Worm (Caenorhabditis elegans) whole organism, midembryonic: ENCODE measurements around the gene F21C10.3.

Experiments
- T22C8.4 ChIP-seq: fragments of 200-800 bp; sonication (Bioruptor generic); IDR thresholded peaks from 2 replicates; pipeline ENCODE4 v1.3.6; 2022; ENCODE audit warnings: missing genetic modification characterization, missing compliant biosample characterization
- cog-1 ChIP-seq: sonication (generic microtip); optimal IDR thresholded peaks from 2 replicates; lab custom pipeline; 2016; ENCODE audit warnings: missing genetic modification characterization, missing compliant biosample characterization
- flt-1 ChIP-seq: fragments of 200-800 bp; sonication (Bioruptor generic); IDR thresholded peaks from 2 replicates; pipeline ENCODE4 v1.3.6; 2022; ENCODE audit warnings: missing genetic modification characterization, missing compliant biosample characterization
- klf-2 ChIP-seq: fragments of 200-800 bp; sonication (Bioruptor generic); conservative IDR thresholded peaks from 2 replicates; pipeline ENCODE4 v1.3.6; 2022; ENCODE audit warnings: missing genetic modification reagents, missing genetic modification characterization, missing compliant biosample characterization
- med-1 ChIP-seq: sonication (generic microtip); optimal IDR thresholded peaks from 2 replicates; lab custom pipeline; 2017; ENCODE audit warnings: missing genetic modification characterization, mild to moderate bottlenecking, missing compliant biosample characterization, antibody characterized with exemption, missing genetic modification reagents; ENCODE audit not compliant: insufficient read depth
- ref-1 ChIP-seq: fragments of 200-800 bp; sonication (Bioruptor generic); conservative IDR thresholded peaks from 2 replicates; pipeline ENCODE4 v1.3.6; 2022; ENCODE audit warnings: missing genetic modification reagents, missing genetic modification characterization, missing compliant biosample characterization
- tab-1 ChIP-seq: fragments of 200-800 bp; sonication (Bioruptor generic); IDR thresholded peaks from 2 replicates; pipeline ENCODE4 v1.3.6; 2022; ENCODE audit warnings: missing genetic modification characterization, missing compliant biosample characterization
- ztf-23 ChIP-seq: fragments of 200-800 bp; sonication (Bioruptor generic); IDR thresholded peaks from 2 replicates; pipeline ENCODE4 v1.3.6; 2022; ENCODE audit warnings: missing genetic modification reagents, missing genetic modification characterization, missing compliant biosample characterization
- ztf-29 ChIP-seq: fragments of 200-800 bp; sonication (Bioruptor generic); IDR thresholded peaks from 2 replicates; pipeline ENCODE4 v1.3.6; 2022; ENCODE audit warnings: missing genetic modification reagents, missing genetic modification characterization, missing compliant biosample characterization

F21C10.3 gene

DNA sequence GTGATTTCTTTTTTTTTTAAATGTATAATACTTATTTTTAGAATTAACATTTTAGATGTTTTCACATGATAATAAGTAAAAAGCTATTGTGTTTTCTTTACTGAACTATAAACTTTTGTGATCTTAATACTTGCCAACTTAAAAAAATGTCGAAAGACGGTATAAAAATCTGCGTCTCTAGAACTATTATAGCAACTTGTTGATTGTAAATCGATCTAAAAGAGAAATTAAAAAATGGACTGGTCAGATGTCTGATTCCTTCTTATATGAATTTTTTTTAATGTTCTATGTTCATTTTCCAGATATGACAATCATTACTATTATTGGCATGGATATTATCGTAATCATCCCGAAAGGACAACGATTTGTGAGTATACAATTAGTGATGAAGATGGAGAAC lies at the start of gene F21C10.3:
Gene F21C10.3 (plus strand): TSS at position 301 of the 400 bp plus-strand sequence.
- TF ChIP-seq ref-1 (no peak), ztf-23 (no peak), ztf-29 (GFP tag; lab: Robert Waterston, UW) (no peak), flt-1 (GFP tag; lab: Robert Waterston, UW) (no peak), tab-1 (GFP tag; lab: Robert Waterston, UW) (no peak), klf-2 (no peak), cog-1 (tag; lab: Kevin White, UChicago) (no peak), T22C8.4 (GFP tag; lab: Robert Waterston, UW) (no peak), med-1 (GFP tag; lab: Kevin White, UChicago) (no peak)

DNA sequence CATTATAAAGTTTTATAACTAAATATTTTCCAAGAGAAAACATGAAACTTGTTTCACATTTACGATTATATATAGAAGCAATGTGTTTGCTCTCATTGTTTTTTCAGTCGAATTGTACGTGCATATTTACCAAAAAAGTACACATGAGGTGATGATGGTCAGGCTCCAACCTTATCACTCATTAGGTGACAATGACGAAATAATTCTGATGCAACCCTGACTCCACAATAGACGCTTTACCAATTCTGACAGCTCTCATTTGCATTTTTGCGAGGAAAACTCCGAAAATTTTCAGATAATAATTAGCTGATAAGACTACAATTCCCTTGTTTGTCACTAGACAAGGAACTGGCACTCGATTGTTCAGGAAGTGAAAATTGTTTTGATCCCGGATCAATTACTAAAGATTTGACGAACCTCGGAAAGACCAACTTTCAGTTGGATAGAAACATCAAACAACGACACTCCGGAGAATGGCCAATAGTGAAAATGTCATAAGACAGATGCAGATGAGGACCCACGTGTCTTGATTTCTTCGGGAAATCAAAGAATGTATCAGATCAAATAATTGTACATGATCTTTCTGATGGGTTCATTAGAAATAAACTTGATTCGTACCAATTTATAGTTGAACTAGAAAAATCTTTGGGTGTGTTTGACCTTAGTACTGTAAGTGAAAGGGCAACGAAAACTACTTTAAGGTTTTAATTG lies 48.9 kb upstream of the F21C10.3 start:
- TF ChIP-seq ztf-29 (GFP tag; lab: Robert Waterston, UW) (no peak), cog-1 (tag; lab: Kevin White, UChicago) (no peak), med-1 (GFP tag; lab: Kevin White, UChicago) (no peak), ref-1 (no peak), tab-1 (GFP tag; lab: Robert Waterston, UW) (no peak), ztf-23 (no peak), klf-2 (no peak), T22C8.4 (GFP tag; lab: Robert Waterston, UW) (no peak), flt-1 (GFP tag; lab: Robert Waterston, UW) (no peak)

DNA sequence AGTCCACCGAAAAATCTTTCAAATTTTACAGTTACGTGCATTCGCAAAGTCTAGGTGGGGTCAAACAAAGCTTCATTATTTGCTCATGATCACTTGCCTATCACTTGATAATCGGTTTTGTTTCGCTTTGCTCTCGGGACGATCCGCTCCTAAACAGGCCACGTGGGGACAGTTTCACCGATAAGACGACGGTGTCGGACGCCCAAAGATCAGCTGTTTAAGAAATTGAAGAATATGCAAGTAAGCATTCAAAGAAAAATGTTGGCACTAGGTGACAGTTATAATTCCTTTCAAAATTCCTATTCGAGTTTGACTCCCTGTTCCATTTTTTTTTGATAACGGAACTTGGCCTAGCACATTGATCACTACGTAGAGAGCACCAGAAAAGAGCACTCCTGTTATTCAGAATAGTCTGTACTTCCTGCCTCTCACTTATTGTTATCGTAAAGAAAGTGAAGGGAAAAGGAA lies 47.9 kb upstream of the F21C10.3 start:
- TF ChIP-seq cog-1 (tag; lab: Kevin White, UChicago) (no peak), T22C8.4 (GFP tag; lab: Robert Waterston, UW) (no peak), ztf-29 (GFP tag; lab: Robert Waterston, UW) (no peak), ztf-23 (no peak), flt-1 (GFP tag; lab: Robert Waterston, UW) (no peak), ref-1 (no peak), tab-1 (GFP tag; lab: Robert Waterston, UW) (no peak), med-1 (GFP tag; lab: Kevin White, UChicago) (no peak), klf-2 (no peak)

DNA sequence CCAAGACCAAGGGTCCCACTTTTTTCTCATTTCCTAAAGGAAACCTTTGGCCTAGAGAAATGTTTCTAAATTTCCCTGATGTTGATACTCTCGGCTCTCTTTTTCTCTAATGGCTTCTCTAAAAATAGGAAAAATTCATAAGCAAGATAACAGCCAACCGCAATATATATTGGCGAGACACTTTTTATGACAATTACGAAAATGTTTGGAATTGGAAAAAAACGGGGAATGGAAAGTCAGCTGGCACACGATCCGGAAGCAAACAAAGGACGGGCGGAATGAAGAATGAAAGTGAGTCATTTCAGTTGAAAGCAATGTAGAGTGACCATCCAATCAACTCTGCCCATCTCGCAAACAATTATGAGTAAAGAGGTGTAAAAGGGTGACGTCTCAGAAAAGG lies 46.5 kb upstream of the F21C10.3 start:
- TF ChIP-seq ztf-29 (GFP tag; lab: Robert Waterston, UW) (no peak), ref-1 (no peak), flt-1 (GFP tag; lab: Robert Waterston, UW) (no peak), med-1 (GFP tag; lab: Kevin White, UChicago) (no peak), T22C8.4 (GFP tag; lab: Robert Waterston, UW) (no peak), ztf-23 (no peak)

DNA sequence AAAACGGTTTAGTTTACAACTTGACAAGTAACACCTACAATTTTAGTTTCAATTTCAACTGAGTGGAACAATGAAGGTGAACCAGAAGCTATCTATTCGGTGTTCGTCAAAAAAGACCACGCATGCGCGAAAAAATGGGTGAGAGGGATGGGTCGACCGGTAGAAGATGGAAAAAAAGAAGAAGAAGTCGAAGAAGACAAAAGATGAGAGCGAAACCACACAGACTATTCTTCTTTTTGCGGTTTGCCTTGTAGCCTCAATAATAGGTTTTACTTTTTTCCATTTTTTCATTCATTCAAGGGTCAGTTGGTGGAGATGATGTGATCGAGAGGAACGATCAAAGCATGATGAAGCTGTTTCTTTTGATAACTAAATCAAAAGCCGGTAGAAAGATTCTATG lies 45.5 kb upstream of the F21C10.3 start:
- TF ChIP-seq ztf-29 (GFP tag; lab: Robert Waterston, UW) = no peak
- no peak for TF ChIP-seq med-1 (GFP tag; lab: Kevin White, UChicago)
- no peak for TF ChIP-seq tab-1 (GFP tag; lab: Robert Waterston, UW)
- TF ChIP-seq ztf-23 = no peak

DNA sequence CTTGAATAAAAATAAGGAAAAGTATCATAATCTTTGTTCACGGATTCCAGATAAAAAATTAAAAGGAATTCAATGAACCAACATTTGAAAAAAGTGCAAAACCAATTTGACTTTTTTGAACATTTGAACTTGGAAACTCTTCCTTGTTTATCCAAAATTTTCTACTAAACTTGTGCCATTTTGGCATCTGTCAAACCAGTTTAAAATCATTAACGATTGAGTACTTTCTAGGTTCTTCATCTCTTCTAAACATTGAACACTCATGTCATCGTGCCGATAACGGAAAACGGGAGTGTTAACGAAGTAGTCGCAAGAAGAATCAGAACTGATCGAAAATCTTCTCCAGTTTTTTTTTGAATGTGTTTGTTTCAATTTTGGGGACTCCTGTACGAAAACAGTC lies 43.6 kb upstream of the F21C10.3 start:
- no peak for TF ChIP-seq ztf-23
- TF ChIP-seq med-1 (GFP tag; lab: Kevin White, UChicago) = no peak
- no peak for TF ChIP-seq tab-1 (GFP tag; lab: Robert Waterston, UW)
- no peak for TF ChIP-seq ztf-29 (GFP tag; lab: Robert Waterston, UW)
- no peak for TF ChIP-seq ref-1
- TF ChIP-seq klf-2 = no peak
- no peak for TF ChIP-seq cog-1 (tag; lab: Kevin White, UChicago)
- TF ChIP-seq flt-1 (GFP tag; lab: Robert Waterston, UW) = no peak
- TF ChIP-seq T22C8.4 (GFP tag; lab: Robert Waterston, UW) = no peak

DNA sequence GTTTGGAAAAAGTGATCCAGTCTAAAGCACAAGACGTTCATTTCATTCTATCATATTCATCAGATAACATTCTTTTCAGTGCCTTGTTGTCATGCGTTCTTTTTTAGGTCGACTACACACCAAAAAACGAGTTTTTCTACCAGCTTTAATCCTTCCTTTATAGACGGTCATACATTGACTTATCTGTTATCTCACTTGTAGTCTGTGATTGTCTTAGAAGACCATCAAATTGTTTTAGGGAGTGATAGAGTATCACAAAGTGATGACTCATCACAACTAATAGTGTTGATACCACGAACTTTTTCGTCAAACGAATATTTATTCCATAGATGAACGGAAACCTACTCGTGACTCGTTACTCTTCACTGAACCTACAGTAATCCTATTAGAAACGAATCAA lies 42.0 kb upstream of the F21C10.3 start:
- TF ChIP-seq flt-1 (GFP tag; lab: Robert Waterston, UW) (no peak), T22C8.4 (GFP tag; lab: Robert Waterston, UW) (no peak), med-1 (GFP tag; lab: Kevin White, UChicago) (no peak), ztf-29 (GFP tag; lab: Robert Waterston, UW) (no peak), klf-2 (no peak)

DNA sequence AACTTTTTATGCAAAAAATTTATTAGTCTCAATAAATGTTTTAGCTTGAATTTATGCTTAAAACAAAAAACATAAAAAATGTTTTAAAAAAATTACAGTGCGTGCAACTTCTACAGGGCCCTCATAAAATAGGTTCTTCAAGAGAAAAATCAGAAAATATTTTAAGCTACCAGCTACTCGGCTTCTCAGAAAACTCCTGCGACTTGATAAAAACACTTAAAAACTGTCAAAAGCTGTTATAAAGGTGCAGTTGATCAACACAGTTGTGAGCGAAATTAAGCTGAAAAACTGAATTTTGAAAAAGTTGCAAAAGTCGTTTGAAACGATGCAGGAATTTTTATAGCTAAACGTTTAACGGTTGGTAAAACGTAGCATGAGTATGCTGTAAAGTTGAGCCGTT lies 39.1 kb upstream of the F21C10.3 start:
- TF ChIP-seq flt-1 (GFP tag; lab: Robert Waterston, UW) (peak; percentile 42; the same call in 1 of the 2 replicates), ztf-29 (GFP tag; lab: Robert Waterston, UW) (no peak), ref-1 (no peak), tab-1 (GFP tag; lab: Robert Waterston, UW) (no peak), med-1 (GFP tag; lab: Kevin White, UChicago) (no peak), klf-2 (no peak), ztf-23 (0 out of 2 replicates have a peak, but pooled peaks have one; percentile 7), T22C8.4 (GFP tag; lab: Robert Waterston, UW) (no peak), cog-1 (tag; lab: Kevin White, UChicago) (no peak)

DNA sequence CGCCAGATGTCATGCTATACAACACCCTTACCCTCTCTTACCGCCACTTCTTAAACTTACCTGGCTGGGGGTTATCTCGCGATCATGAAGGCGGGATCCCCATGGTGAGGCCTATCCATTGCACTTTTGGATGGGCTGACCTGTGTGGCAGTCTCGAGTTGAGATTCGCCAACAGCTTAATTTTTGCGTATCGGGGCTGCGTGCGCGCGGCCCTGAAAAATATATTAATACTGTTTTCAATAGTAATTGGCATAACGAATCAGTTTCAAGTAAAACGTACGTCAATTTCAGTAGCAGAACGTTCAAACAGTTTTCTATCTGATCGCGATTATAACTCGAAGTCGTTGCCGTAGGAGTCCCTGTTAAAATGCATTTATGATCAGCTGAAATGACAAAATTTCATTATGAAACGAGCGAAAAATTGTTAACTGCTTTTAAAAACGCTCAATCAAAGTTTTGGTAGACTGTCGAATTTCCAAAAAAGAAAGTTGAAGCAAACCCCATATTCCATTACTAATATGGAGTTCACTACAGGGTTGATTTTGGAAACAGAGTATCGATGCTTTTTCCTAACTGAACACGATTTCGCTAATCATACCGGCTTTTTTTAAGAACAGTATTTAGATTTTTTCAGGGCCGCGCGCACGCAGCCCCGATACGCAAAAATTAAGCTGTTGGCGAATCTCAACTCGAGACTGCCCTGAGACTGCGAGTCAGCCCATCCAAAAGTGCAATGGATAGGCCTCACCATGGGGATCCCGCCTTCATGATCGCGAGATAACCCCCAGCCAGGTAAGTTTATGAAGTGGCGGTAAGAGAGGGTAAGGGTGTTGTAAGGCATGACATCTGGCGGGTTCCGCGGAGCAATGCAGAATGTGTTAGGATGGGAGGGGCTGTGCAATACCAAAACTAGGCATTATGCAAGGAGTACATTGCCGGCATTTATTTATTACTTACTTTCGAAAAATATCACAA lies 36.8 kb upstream of the F21C10.3 start:
- TF ChIP-seq tab-1 (GFP tag; lab: Robert Waterston, UW) = 0 out of 2 replicates have a peak, but pooled peaks have one; percentile 8
